Fruit fly (Drosophila melanogaster) whole organism, embryonic: Measurements from ENCODE around the gene CG3184.

Source experiments
- Blimp-1 ChIP-seq: fragments of 200-800 bp; sonication (Bioruptor generic); optimal IDR thresholded peaks from 3 replicates; lab custom pipeline; 2018; ENCODE audit warnings: missing biosample characterization, missing genetic modification characterization, mild to moderate bottlenecking, moderate library complexity, missing genetic modification reagents
- CG1024 ChIP-seq: fragments of 200-800 bp; sonication (Bioruptor generic); IDR thresholded peaks from 2 replicates; pipeline ENCODE4 v1.3.6; 2022; ENCODE audit warnings: missing biosample characterization, missing genetic modification characterization
- CG11723 ChIP-seq: fragments of 200-800 bp; sonication (Bioruptor generic); optimal IDR thresholded peaks from 2 replicates; lab custom pipeline; 2017; ENCODE audit warnings: missing biosample characterization, mild to moderate bottlenecking, missing genetic modification characterization
- CG12219 ChIP-seq: fragments of 200-800 bp; sonication (Bioruptor generic); optimal IDR thresholded peaks from 3 replicates; lab custom pipeline; 2018; ENCODE audit warnings: missing biosample characterization, mild to moderate bottlenecking, missing genetic modification characterization
- CG12659 ChIP-seq: fragments of 200-800 bp; sonication (Bioruptor generic); optimal IDR thresholded peaks from 3 replicates; lab custom pipeline; 2017; ENCODE audit warnings: mild to moderate bottlenecking, missing biosample characterization, missing genetic modification reagents, missing genetic modification characterization
- CG12744 ChIP-seq: fragments of 200-800 bp; sonication (Bioruptor generic); optimal IDR thresholded peaks from 2 replicates; lab custom pipeline; 2016; ENCODE audit warnings: missing biosample characterization, missing genetic modification characterization
- CG13624 ChIP-seq: fragments of 200-800 bp; sonication (Bioruptor generic); optimal IDR thresholded peaks from 2 replicates; lab custom pipeline; 2016; ENCODE audit warnings: missing biosample characterization, missing genetic modification characterization
- CG14014 ChIP-seq: fragments of 200-800 bp; sonication (Bioruptor generic); IDR thresholded peaks from 2 replicates; pipeline ENCODE4 v1.3.6; 2022; ENCODE audit warnings: missing biosample characterization, missing genetic modification characterization
- CG14441 ChIP-seq: fragments of 200-800 bp; sonication (Bioruptor generic); IDR thresholded peaks from 2 replicates; pipeline ENCODE4 v1.3.6; 2022; ENCODE audit warnings: missing biosample characterization, missing genetic modification characterization
- CG15696 ChIP-seq: fragments of 200-800 bp; sonication (Bioruptor generic); optimal IDR thresholded peaks from 2 replicates; lab custom pipeline; 2019; ENCODE audit warnings: missing biosample characterization, mild to moderate bottlenecking, missing genetic modification characterization, moderate library complexity
- CG16813 ChIP-seq: fragments of 200-800 bp; sonication (Bioruptor generic); IDR thresholded peaks from 3 replicates; pipeline ENCODE4 v1.3.6; 2022; ENCODE audit warnings: missing biosample characterization, missing genetic modification characterization; ENCODE audit not compliant: partially characterized antibody
- CG18262 ChIP-seq: fragments of 200-800 bp; optimal IDR thresholded peaks from 3 replicates; lab custom pipeline; 2019; ENCODE audit warnings: missing biosample characterization, mild to moderate bottlenecking, missing genetic modification characterization, moderate library complexity
- CG2199 ChIP-seq: fragments of 200-800 bp; sonication (Bioruptor generic); IDR thresholded peaks from 3 replicates; pipeline ENCODE4 v1.3.6; 2022; ENCODE audit warnings: missing biosample characterization, missing genetic modification characterization
- CG33213 ChIP-seq: fragments of 200-800 bp; sonication (Bioruptor generic); optimal IDR thresholded peaks from 3 replicates; lab custom pipeline; 2016; ENCODE audit warnings: missing biosample characterization, missing genetic modification characterization
- CG34224 ChIP-seq: fragments of 200-800 bp; sonication (Bioruptor generic); IDR thresholded peaks from 3 replicates; pipeline ENCODE4 v1.3.6; 2022; ENCODE audit warnings: missing biosample characterization, missing genetic modification characterization; ENCODE audit not compliant: partially characterized antibody
- CG4360 ChIP-seq: fragments of 200-800 bp; sonication (Bioruptor generic); IDR thresholded peaks from 2 replicates; pipeline ENCODE4 v1.3.6; 2022; ENCODE audit warnings: missing biosample characterization, missing genetic modification characterization
- CG5953 ChIP-seq: fragments of 200-800 bp; sonication (Bioruptor generic); IDR thresholded peaks from 2 replicates; pipeline ENCODE4 v1.3.6; 2022; ENCODE audit warnings: missing biosample characterization, missing genetic modification characterization
- CG7839 ChIP-seq: fragments of 200-800 bp; sonication (Bioruptor generic); optimal IDR thresholded peaks from 3 replicates; lab custom pipeline; 2018; ENCODE audit warnings: missing biosample characterization, mild to moderate bottlenecking, missing genetic modification characterization, moderate library complexity
- CG7987 ChIP-seq: fragments of 200-800 bp; sonication (Bioruptor generic); optimal IDR thresholded peaks from 2 replicates; lab custom pipeline; 2018; ENCODE audit warnings: missing biosample characterization, mild to moderate bottlenecking, missing genetic modification characterization, moderate library complexity
- CG8089 ChIP-seq: fragments of 200-800 bp; sonication (Bioruptor generic); optimal IDR thresholded peaks from 3 replicates; lab custom pipeline; 2016; ENCODE audit warnings: missing biosample characterization, missing genetic modification characterization
- CG8281 ChIP-seq: fragments of 200-800 bp; sonication (Bioruptor generic); optimal IDR thresholded peaks from 2 replicates; lab custom pipeline; 2018; ENCODE audit warnings: missing biosample characterization, mild to moderate bottlenecking, missing genetic modification characterization, moderate library complexity
- Camta ChIP-seq: fragments of 200-800 bp; sonication (Bioruptor generic); optimal IDR thresholded peaks from 2 replicates; lab custom pipeline; 2016; ENCODE audit warnings: missing biosample characterization, missing genetic modification characterization
- Dp ChIP-seq: fragments of 200-800 bp; sonication (Bioruptor generic); optimal IDR thresholded peaks from 2 replicates; lab custom pipeline; 2018; ENCODE audit warnings: missing biosample characterization, mild to moderate bottlenecking, missing genetic modification characterization, moderate library complexity
- E2f1 ChIP-seq: fragments of 200-800 bp; sonication (Bioruptor generic); IDR thresholded peaks from 2 replicates; pipeline ENCODE4 v1.3.6; 2022; ENCODE audit warnings: missing biosample characterization, missing genetic modification characterization
- E2f2 ChIP-seq: fragments of 200-800 bp; sonication (Bioruptor generic); IDR thresholded peaks from 2 replicates; pipeline ENCODE4 v1.3.6; 2022; ENCODE audit warnings: missing biosample characterization, missing genetic modification characterization
- Hmr ChIP-seq: fragments of 200-800 bp; sonication (Bioruptor generic); optimal IDR thresholded peaks from 3 replicates; lab custom pipeline; 2017; ENCODE audit warnings: mild to moderate bottlenecking, missing biosample characterization, missing genetic modification reagents, missing genetic modification characterization
- Hmx ChIP-seq: fragments of 200-800 bp; sonication (Bioruptor generic); optimal IDR thresholded peaks from 2 replicates; lab custom pipeline; 2016; ENCODE audit warnings: missing biosample characterization, missing genetic modification characterization
- Kr ChIP-seq: fragments of 200-800 bp; sonication (Bioruptor generic); optimal IDR thresholded peaks from 2 replicates; lab custom pipeline; 2017; ENCODE audit warnings: missing biosample characterization, mild to moderate bottlenecking, missing genetic modification characterization
- Myb ChIP-seq: fragments of 200-800 bp; sonication (Bioruptor generic); optimal IDR thresholded peaks from 2 replicates; lab custom pipeline; 2016; ENCODE audit warnings: missing biosample characterization, missing genetic modification characterization
- Ravus ChIP-seq: fragments of 200-800 bp; sonication (Bioruptor generic); IDR thresholded peaks from 2 replicates; pipeline ENCODE4 v1.3.6; 2022; ENCODE audit warnings: missing biosample characterization, missing genetic modification characterization
- ab ChIP-seq: fragments of 200-800 bp; sonication (Bioruptor generic); optimal IDR thresholded peaks from 2 replicates; lab custom pipeline; 2016; ENCODE audit warnings: missing biosample characterization, missing genetic modification characterization
- ara ChIP-seq: fragments of 200-800 bp; sonication (Bioruptor generic); IDR thresholded peaks from 2 replicates; pipeline ENCODE4 v1.3.6; 2022; ENCODE audit warnings: missing biosample characterization, missing genetic modification characterization
- ato ChIP-seq: fragments of 200-800 bp; sonication (Bioruptor generic); IDR thresholded peaks from 2 replicates; pipeline ENCODE4 v1.3.6; 2022; ENCODE audit warnings: missing biosample characterization, missing genetic modification characterization; ENCODE audit not compliant: partially characterized antibody
- br ChIP-seq: fragments of >200 bp; optimal IDR thresholded peaks from 2 replicates; lab custom pipeline; 2017
- bsh ChIP-seq, 2 experiments: fragments of 200-800 bp; sonication (Bioruptor generic); optimal IDR thresholded peaks; 2 replicates each; lab custom pipeline; 2017 to 2018; ENCODE audit warnings: mild to moderate bottlenecking in 2 of 2, missing biosample characterization in 2 of 2, missing genetic modification characterization in 2 of 2, moderate library complexity in 1 of 2
- cwo ChIP-seq: fragments of 200-800 bp; sonication (Bioruptor generic); optimal IDR thresholded peaks from 3 replicates; lab custom pipeline; 2017; ENCODE audit warnings: missing biosample characterization, missing genetic modification characterization, mild to moderate bottlenecking, moderate library complexity, missing genetic modification reagents
- da ChIP-seq: fragments of 200-800 bp; sonication (Bioruptor generic); optimal IDR thresholded peaks from 2 replicates; lab custom pipeline; 2016; ENCODE audit warnings: missing biosample characterization, missing genetic modification characterization
- en ChIP-seq: fragments of 200-800 bp; sonication (Bioruptor generic); optimal IDR thresholded peaks from 2 replicates; lab custom pipeline; 2016; ENCODE audit warnings: missing biosample characterization, missing genetic modification characterization
- fd102C ChIP-seq: fragments of 200-800 bp; sonication (Bioruptor generic); optimal IDR thresholded peaks from 2 replicates; lab custom pipeline; 2018; ENCODE audit warnings: missing biosample characterization, mild to moderate bottlenecking, missing genetic modification characterization, moderate library complexity
- gce ChIP-seq: fragments of 200-800 bp; sonication (Bioruptor generic); IDR thresholded peaks from 3 replicates; pipeline ENCODE4 v1.3.6; 2022; ENCODE audit warnings: missing biosample characterization, missing genetic modification characterization
- gem ChIP-seq: fragments of 200-800 bp; sonication (Bioruptor generic); optimal IDR thresholded peaks from 2 replicates; lab custom pipeline; 2019; ENCODE audit warnings: missing biosample characterization, mild to moderate bottlenecking, missing genetic modification characterization, moderate library complexity
- hth ChIP-seq: fragments of >200 bp; optimal IDR thresholded peaks from 2 replicates; lab custom pipeline; 2017; ENCODE audit warnings: inconsistent platforms
- jing ChIP-seq: fragments of 200-800 bp; sonication (Bioruptor generic); optimal IDR thresholded peaks from 2 replicates; lab custom pipeline; 2018; ENCODE audit warnings: missing biosample characterization, mild to moderate bottlenecking, missing genetic modification characterization
- onecut ChIP-seq: fragments of 200-800 bp; sonication (Bioruptor generic); IDR thresholded peaks from 2 replicates; pipeline ENCODE4 v1.3.6; 2022; ENCODE audit warnings: missing biosample characterization, missing genetic modification characterization
- pzg ChIP-seq: fragments of 200-800 bp; sonication (Bioruptor generic); optimal IDR thresholded peaks from 3 replicates; lab custom pipeline; 2018; ENCODE audit warnings: missing biosample characterization, mild to moderate bottlenecking, missing genetic modification characterization, moderate library complexity
- ranshi ChIP-seq: fragments of 200-800 bp; sonication (Bioruptor generic); IDR thresholded peaks from 2 replicates; pipeline ENCODE4 v1.3.6; 2022; ENCODE audit warnings: missing biosample characterization, missing genetic modification characterization
- sisA ChIP-seq: fragments of 200-800 bp; sonication (Bioruptor generic); IDR thresholded peaks from 2 replicates; pipeline ENCODE4 v1.3.6; 2022; ENCODE audit warnings: missing biosample characterization, missing genetic modification characterization
- so ChIP-seq: fragments of 200-800 bp; sonication (Bioruptor generic); IDR thresholded peaks from 3 replicates; pipeline ENCODE4 v1.3.6; 2022; ENCODE audit warnings: missing biosample characterization, missing genetic modification characterization
- wdn ChIP-seq: fragments of 200-800 bp; sonication (Bioruptor generic); IDR thresholded peaks from 2 replicates; pipeline ENCODE4 v1.3.6; 2022; ENCODE audit warnings: missing biosample characterization, missing genetic modification characterization
- zfh1 ChIP-seq: fragments of 200-800 bp; sonication (Bioruptor generic); IDR thresholded peaks from 3 replicates; pipeline ENCODE4 v1.3.6; 2022; ENCODE audit warnings: missing biosample characterization, missing genetic modification characterization

CG3184 gene

DNA sequence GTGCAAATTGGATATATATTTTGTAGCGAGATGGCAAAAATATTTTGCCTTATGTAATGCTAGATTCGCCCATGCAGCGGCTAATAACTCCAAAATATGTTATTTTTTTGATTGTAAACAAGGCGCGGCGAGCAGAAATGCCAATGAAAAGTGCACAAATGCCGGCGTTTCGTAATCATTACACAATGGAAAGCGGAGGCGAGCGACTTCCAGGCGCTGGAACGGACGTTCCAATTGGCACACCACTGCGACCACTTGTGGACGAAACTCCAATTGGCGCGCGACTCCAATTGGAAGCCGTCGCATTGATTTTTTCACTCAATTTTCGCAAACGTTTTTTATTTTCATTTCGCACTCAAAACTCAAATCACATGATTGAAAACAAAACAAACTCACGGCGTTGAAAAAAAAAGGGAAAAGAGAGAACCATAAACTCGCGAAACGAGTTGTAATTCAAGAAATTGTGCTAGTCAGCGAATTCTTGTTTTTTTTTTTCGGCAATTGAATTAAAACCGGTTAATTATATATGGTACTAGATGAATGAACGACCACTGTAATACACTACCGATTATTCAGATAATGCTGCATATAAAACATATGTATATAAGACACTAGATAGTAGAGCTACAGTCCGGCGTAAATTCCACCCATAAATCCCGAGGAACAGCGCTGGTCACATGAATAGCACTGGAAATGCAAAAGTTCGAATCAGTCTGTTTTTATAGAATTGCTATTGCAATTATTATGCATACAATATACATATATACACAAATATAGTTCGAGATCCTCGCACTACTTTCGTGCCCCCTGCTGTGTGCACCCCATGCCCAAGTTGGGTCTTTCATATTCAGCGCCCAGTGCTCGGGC lies 9.7 kb downstream of the CG3184 start, which contains the start of gene ND-ASHI (continued):
- TF ChIP-seq CG12219 (GFP tag; lab: Kevin White, UChicago) (peak; percentile 95), CG7987 (peak; percentile 89), Dp (GFP tag; lab: Kevin White, UChicago) (no peak), CG14014 (GFP tag; lab: Robert Waterston, UW) (peak; percentile 97), CG18262 (tag; lab: Kevin White, UChicago) (peak; percentile 88), CG2199 (GFP tag; lab: Robert Waterston, UW) (peak; percentile 90), wdn (GFP tag; lab: Robert Waterston, UW) (peak; percentile 97), sisA (GFP tag; lab: Robert Waterston, UW) (peak; percentile 95), so (GFP tag; lab: Robert Waterston, UW) (peak; percentile 94), en (GFP tag; lab: Kevin White, UChicago) (peak; percentile 74), CG16813 (no peak), hth (lab: Kevin White, UChicago) (no peak), jing (GFP tag; lab: Kevin White, UChicago) (no peak), CG4360 (GFP tag; lab: Robert Waterston, UW) (peak; percentile 60), Hmx (GFP tag; lab: Kevin White, UChicago) (no peak), Camta (peak; percentile 87), CG34224 (no peak), Hmr (GFP tag; lab: Kevin White, UChicago) (peak; percentile 98), CG11723 (peak; percentile 90), Ravus (GFP tag; lab: Robert Waterston, UW) (peak; percentile 85), CG1024 (peak; percentile 89), ara (GFP tag; lab: Robert Waterston, UW) (peak; percentile 94), br (lab: Kevin White, UChicago) (no peak), zfh1 (GFP tag; lab: Robert Waterston, UW) (peak; percentile 96), pzg (GFP tag; lab: Kevin White, UChicago) (peak; percentile 35), ato (GFP tag; lab: Robert Waterston, UW) (no peak), Myb (peak; percentile 79), CG14441 (GFP tag; lab: Robert Waterston, UW) (peak; percentile 99), gce (peak; percentile 93), da (GFP tag; lab: Kevin White, UChicago) (peak; percentile 75), CG33213 (peak; percentile 89), CG8089 (peak; percentile 79), Blimp-1 (peak; percentile 87), CG15696 (tag; lab: Kevin White, UChicago) (peak; percentile 75), E2f2 (peak; percentile 76), gem (tag; lab: Kevin White, UChicago) (peak; percentile 94), cwo (GFP tag; lab: Kevin White, UChicago) (peak; percentile 94), bsh (GFP tag; optimal IDR thresholded peaks at IDR 0.05; lab: Kevin White, UChicago) (peak; percentile 93 to 94), ranshi (peak; percentile 96), onecut (GFP tag; lab: Robert Waterston, UW) (peak; percentile 87), CG5953 (GFP tag; lab: Robert Waterston, UW) (peak; percentile 91), CG13624 (peak; percentile 95), fd102C (GFP tag; lab: Kevin White, UChicago) (peak; percentile 15), CG12744 (peak; percentile 90), CG7839 (peak; percentile 97), CG8281 (tag; lab: Kevin White, UChicago) (no peak), Kr (GFP tag; lab: Kevin White, UChicago) (no peak), ab (GFP tag; lab: Kevin White, UChicago) (peak; percentile 89), E2f1 (GFP tag; lab: Robert Waterston, UW) (peak; percentile 94), CG12659 (GFP tag; lab: Kevin White, UChicago) (peak; percentile 96)
